Worm (Caenorhabditis elegans): Measurements from ENCODE around the gene T04C12.1.

DNA sequence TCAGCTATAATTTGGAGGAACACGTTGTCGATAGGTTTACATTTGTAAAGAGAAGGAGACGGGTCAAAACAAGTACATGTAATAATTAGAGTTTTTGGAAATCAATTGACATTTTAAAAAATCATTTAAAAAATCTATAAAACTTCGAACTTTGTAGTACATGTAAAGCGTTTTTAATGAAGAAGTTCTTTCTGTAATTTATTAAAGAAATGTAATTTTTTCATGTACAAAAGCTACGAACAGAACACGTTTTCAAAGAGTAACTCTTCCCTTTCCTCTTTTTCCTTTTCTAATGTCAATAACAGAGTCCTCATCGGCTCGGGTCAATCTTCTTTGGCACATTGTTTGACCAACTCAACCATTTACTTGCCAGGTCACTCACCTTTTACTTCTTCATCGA, 15.3 kb downstream of the T04C12.1 start, which contains the start of gene C45B11.6:
- no peak for TF ChIP-seq him-1 (tag; optimal IDR thresholded peaks at IDR 0.05)
- TF ChIP-seq dao-5 (tag; optimal IDR thresholded peaks at IDR 0.05): no peak
- no peak for TF ChIP-seq W03F9.2 (tag; optimal IDR thresholded peaks at IDR 0.05)
